Fruit fly (Drosophila melanogaster): Measurements from ENCODE around the gene CG5418.

CG5418 gene

DNA sequence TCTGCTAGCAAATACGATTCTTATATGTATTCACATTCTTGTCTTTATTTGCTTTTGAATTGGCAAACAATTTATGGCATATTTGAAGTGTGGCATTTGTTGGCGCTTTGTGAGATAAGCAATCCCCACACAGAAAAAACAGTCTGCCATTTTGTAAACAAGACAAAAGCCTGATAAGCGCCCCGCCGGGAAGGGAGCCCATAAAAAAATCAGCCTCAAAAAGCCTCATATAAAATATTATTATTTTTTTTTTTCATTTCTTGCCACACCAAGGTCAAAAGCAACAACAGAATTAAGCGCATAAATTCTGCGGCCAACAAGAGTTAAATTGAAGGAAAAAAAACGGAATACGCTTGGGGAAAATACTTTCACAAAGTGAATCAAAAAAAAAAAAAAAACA is 22.3 kb upstream of the CG5418 start (continued):
- peak; percentile 25 for TF ChIP-seq CG4328 (GFP tag; optimal IDR thresholded peaks at IDR 0.05)
- TF ChIP-seq pfk (GFP tag; optimal IDR thresholded peaks at IDR 0.05): peak; percentile 10
- TF ChIP-seq CG13123 (GFP tag; optimal IDR thresholded peaks at IDR 0.05): no peak
- no peak for TF ChIP-seq CG11456 (GFP tag; IDR thresholded peaks at IDR 0.05)
- no peak for TF ChIP-seq disco-r (GFP tag; optimal IDR thresholded peaks at IDR 0.05)
- TF ChIP-seq chinmo (GFP tag; IDR thresholded peaks at IDR 0.05; ENCODE audit: partially characterized antibody): no peak
- TF ChIP-seq CG15011 (GFP tag; optimal IDR thresholded peaks at IDR 0.05): peak; percentile 18
- TF ChIP-seq Dip2 (GFP tag; IDR thresholded peaks at IDR 0.05): no peak
- TF ChIP-seq Hand (GFP tag; optimal IDR thresholded peaks at IDR 0.05): peak; percentile 7
- TF ChIP-seq pb (GFP tag; optimal IDR thresholded peaks at IDR 0.05): no peak
- TF ChIP-seq rib (GFP tag; IDR thresholded peaks at IDR 0.05): peak; percentile 73
- TF ChIP-seq abd-A (tag; optimal IDR thresholded peaks at IDR 0.05): peak; percentile 34
- TF ChIP-seq cad (GFP tag; optimal IDR thresholded peaks at IDR 0.05): no peak
- no peak for TF ChIP-seq Six4 (GFP tag; optimal IDR thresholded peaks at IDR 0.05)
- TF ChIP-seq dati (GFP tag; IDR thresholded peaks at IDR 0.05): no peak
- peak; percentile 12 for TF ChIP-seq CG7928 (GFP tag; optimal IDR thresholded peaks at IDR 0.05)
- peak; percentile 38 for TF ChIP-seq CG17385 (GFP tag; optimal IDR thresholded peaks at IDR 0.05)
- TF ChIP-seq CG10959 (GFP tag; IDR thresholded peaks at IDR 0.05): no peak
- no peak for TF ChIP-seq slbo (GFP tag; IDR thresholded peaks at IDR 0.05)
- TF ChIP-seq nom (GFP tag; optimal IDR thresholded peaks at IDR 0.05): peak; percentile 28
- no peak for TF ChIP-seq TFAM (GFP tag; optimal IDR thresholded peaks at IDR 0.05)
- peak; percentile 67 for TF ChIP-seq CG3281 (GFP tag; optimal IDR thresholded peaks at IDR 0.05)
- peak; percentile 72 for TF ChIP-seq CG2678 (tag; optimal IDR thresholded peaks at IDR 0.05)
- no peak for TF ChIP-seq CG14860 (GFP tag; IDR thresholded peaks at IDR 0.05; ENCODE audit: partially characterized antibody)
- TF ChIP-seq CG17359 (tag; optimal IDR thresholded peaks at IDR 0.05): peak; percentile 29
- TF ChIP-seq sens-2 (GFP tag; IDR thresholded peaks at IDR 0.05): peak; percentile 18; the same call in 1 of the 2 replicates
- TF ChIP-seq CG11247 (GFP tag; IDR thresholded peaks at IDR 0.05): no peak
- TF ChIP-seq Hey (tag; optimal IDR thresholded peaks at IDR 0.05): peak; percentile 16
- TF ChIP-seq CG31224 (GFP tag; IDR thresholded peaks at IDR 0.05): peak; percentile 91
- no peak for TF ChIP-seq CG4282 (GFP tag; optimal IDR thresholded peaks at IDR 0.05)
- no peak for TF ChIP-seq Trl (optimal IDR thresholded peaks at IDR 0.05)
- TF ChIP-seq Trl (GFP tag; optimal IDR thresholded peaks at IDR 0.05): no peak
- no peak for TF ChIP-seq CG7271 (tag; optimal IDR thresholded peaks at IDR 0.05)
- peak; percentile 4 for TF ChIP-seq Sox102F (GFP tag; optimal IDR thresholded peaks at IDR 0.05)
- no peak for TF ChIP-seq lola (GFP tag; optimal IDR thresholded peaks at IDR 0.05)
- no peak for TF ChIP-seq Dbx (GFP tag; IDR thresholded peaks at IDR 0.05)
- TF ChIP-seq Awh (GFP tag; IDR thresholded peaks at IDR 0.05): no peak
- no peak for TF ChIP-seq chn (GFP tag; optimal IDR thresholded peaks at IDR 0.05)
- TF ChIP-seq CG12659 (GFP tag; optimal IDR thresholded peaks at IDR 0.05): peak; percentile 38
- peak; percentile 56 for TF ChIP-seq CG15269 (tag; optimal IDR thresholded peaks at IDR 0.05)
- TF ChIP-seq ci (GFP tag; IDR thresholded peaks at IDR 0.05): 0 out of 3 replicates have a peak, but pooled peaks have one; percentile 10
- TF ChIP-seq CG18599 (GFP tag; optimal IDR thresholded peaks at IDR 0.05): peak; percentile 53
- TF ChIP-seq sna (GFP tag; IDR thresholded peaks at IDR 0.05; ENCODE audit: partially characterized antibody): no peak
